Fruit fly (Drosophila melanogaster) whole organism, embryonic: ENCODE data around the gene CG11843.

Experiments used
- Adf1 ChIP-seq: fragments of 200-800 bp; sonication (Bioruptor generic); IDR thresholded peaks from 2 replicates; pipeline ENCODE4 v1.3.6; 2022; ENCODE audit warnings: missing biosample characterization, missing genetic modification characterization
- B-H1 ChIP-seq: fragments of 200-800 bp; sonication (Bioruptor generic); IDR thresholded peaks from 3 replicates; pipeline ENCODE4 v1.3.6; 2022; ENCODE audit warnings: missing biosample characterization, missing genetic modification characterization
- CG10274 ChIP-seq: fragments of 200-800 bp; sonication (Bioruptor generic); optimal IDR thresholded peaks from 3 replicates; lab custom pipeline; 2017; ENCODE audit warnings: missing biosample characterization, mild to moderate bottlenecking, missing genetic modification characterization
- CG11398 ChIP-seq: fragments of 200-800 bp; sonication (Bioruptor generic); optimal IDR thresholded peaks from 2 replicates; lab custom pipeline; 2016; ENCODE audit warnings: missing biosample characterization, missing genetic modification characterization
- CG11696 ChIP-seq: fragments of 200-800 bp; sonication (Bioruptor generic); IDR thresholded peaks from 2 replicates; pipeline ENCODE4 v1.3.6; 2022; ENCODE audit warnings: missing biosample characterization, missing genetic modification characterization
- CG12236 ChIP-seq: fragments of 200-800 bp; sonication (Bioruptor generic); optimal IDR thresholded peaks from 2 replicates; lab custom pipeline; 2016; ENCODE audit warnings: missing biosample characterization, missing genetic modification characterization
- CG15011 ChIP-seq: fragments of 200-800 bp; sonication (Bioruptor generic); optimal IDR thresholded peaks from 3 replicates; lab custom pipeline; 2018; ENCODE audit warnings: missing biosample characterization, mild to moderate bottlenecking, missing genetic modification characterization
- CG15479 ChIP-seq: fragments of 200-800 bp; sonication (Bioruptor generic); optimal IDR thresholded peaks from 3 replicates; lab custom pipeline; 2019; ENCODE audit warnings: missing biosample characterization, mild to moderate bottlenecking, missing genetic modification characterization, moderate library complexity
- CG16779 ChIP-seq: fragments of 200-800 bp; sonication (Bioruptor generic); IDR thresholded peaks from 2 replicates; pipeline ENCODE4 v1.3.6; 2022; ENCODE audit warnings: missing biosample characterization, missing genetic modification characterization
- CG1792 ChIP-seq: fragments of 200-800 bp; sonication (Bioruptor generic); optimal IDR thresholded peaks from 2 replicates; lab custom pipeline; 2016; ENCODE audit warnings: missing biosample characterization, missing genetic modification characterization
- CG2875 ChIP-seq: fragments of 200-800 bp; sonication (Bioruptor generic); optimal IDR thresholded peaks from 2 replicates; lab custom pipeline; 2017; ENCODE audit warnings: missing biosample characterization, mild to moderate bottlenecking, missing genetic modification characterization, missing genetic modification reagents
- CG3065 ChIP-seq: fragments of 200-800 bp; sonication (Bioruptor generic); optimal IDR thresholded peaks from 2 replicates; lab custom pipeline; 2016; ENCODE audit warnings: missing biosample characterization, missing genetic modification characterization
- CG33213 ChIP-seq: fragments of 200-800 bp; sonication (Bioruptor generic); optimal IDR thresholded peaks from 3 replicates; lab custom pipeline; 2016; ENCODE audit warnings: missing biosample characterization, missing genetic modification characterization
- CG34376 ChIP-seq: fragments of 200-800 bp; sonication (Bioruptor generic); optimal IDR thresholded peaks from 2 replicates; lab custom pipeline; 2018; ENCODE audit warnings: missing biosample characterization, mild to moderate bottlenecking, missing genetic modification characterization
- CG3726 ChIP-seq: fragments of 200-800 bp; sonication (Bioruptor generic); IDR thresholded peaks from 3 replicates; pipeline ENCODE4, ENCODE4 v1.3.6; 2022; ENCODE audit warnings: missing biosample characterization, missing genetic modification characterization
- CG42726 ChIP-seq: fragments of 200-800 bp; sonication (Bioruptor generic); IDR thresholded peaks from 2 replicates; pipeline ENCODE4 v1.3.6; 2022; ENCODE audit warnings: missing biosample characterization, missing genetic modification characterization; ENCODE audit not compliant: partially characterized antibody
- CG4360 ChIP-seq: fragments of 200-800 bp; sonication (Bioruptor generic); IDR thresholded peaks from 2 replicates; pipeline ENCODE4 v1.3.6; 2022; ENCODE audit warnings: missing biosample characterization, missing genetic modification characterization
- CG5953 ChIP-seq: fragments of 200-800 bp; sonication (Bioruptor generic); IDR thresholded peaks from 2 replicates; pipeline ENCODE4 v1.3.6; 2022; ENCODE audit warnings: missing biosample characterization, missing genetic modification characterization
- CG7271 ChIP-seq: fragments of 200-800 bp; sonication (Bioruptor generic); optimal IDR thresholded peaks from 2 replicates; lab custom pipeline; 2018; ENCODE audit warnings: missing biosample characterization, mild to moderate bottlenecking, missing genetic modification characterization, moderate library complexity
- CG7357 ChIP-seq: fragments of 200-800 bp; sonication (Bioruptor generic); IDR thresholded peaks from 3 replicates; pipeline ENCODE4 v1.3.6; 2022; ENCODE audit warnings: missing biosample characterization, missing genetic modification characterization
- CG7372 ChIP-seq: fragments of 200-800 bp; sonication (Bioruptor generic); IDR thresholded peaks from 2 replicates; pipeline ENCODE4 v1.3.6; 2022; ENCODE audit warnings: missing biosample characterization, missing genetic modification characterization
- CG8944 ChIP-seq: fragments of 200-800 bp; sonication (Bioruptor generic); optimal IDR thresholded peaks from 3 replicates; lab custom pipeline; 2016; ENCODE audit warnings: missing biosample characterization, missing genetic modification characterization
- CG9797 ChIP-seq: fragments of 200-800 bp; sonication (Bioruptor generic); optimal IDR thresholded peaks from 3 replicates; lab custom pipeline; 2018; ENCODE audit warnings: missing biosample characterization, mild to moderate bottlenecking, missing genetic modification characterization
- Chrac-16 ChIP-seq: fragments of 200-800 bp; sonication (Bioruptor generic); optimal IDR thresholded peaks from 3 replicates; lab custom pipeline; 2016; ENCODE audit warnings: missing biosample characterization, missing genetic modification characterization
- Dek ChIP-seq: fragments of 200-800 bp; sonication (Bioruptor generic); optimal IDR thresholded peaks from 3 replicates; lab custom pipeline; 2019; ENCODE audit warnings: missing biosample characterization, mild to moderate bottlenecking, missing genetic modification characterization, moderate library complexity
- E2f2 ChIP-seq: fragments of 200-800 bp; sonication (Bioruptor generic); IDR thresholded peaks from 2 replicates; pipeline ENCODE4 v1.3.6; 2022; ENCODE audit warnings: missing biosample characterization, missing genetic modification characterization
- H2.0 ChIP-seq: fragments of 200-800 bp; sonication (Bioruptor generic); IDR thresholded peaks from 2 replicates; pipeline ENCODE4 v1.3.6; 2022; ENCODE audit warnings: missing biosample characterization, missing genetic modification characterization
- HHEX ChIP-seq: fragments of 200-800 bp; sonication (Bioruptor generic); optimal IDR thresholded peaks from 3 replicates; lab custom pipeline; 2017; ENCODE audit warnings: missing biosample characterization, mild to moderate bottlenecking, missing genetic modification characterization, missing genetic modification reagents
- Hr3 ChIP-seq: fragments of 200-800 bp; sonication (Bioruptor generic); optimal IDR thresholded peaks from 3 replicates; lab custom pipeline; 2016; ENCODE audit warnings: missing biosample characterization, missing genetic modification characterization
- MESR4 ChIP-seq: fragments of 200-800 bp; sonication (Bioruptor generic); optimal IDR thresholded peaks from 2 replicates; lab custom pipeline; 2018; ENCODE audit warnings: missing biosample characterization, mild to moderate bottlenecking, missing genetic modification characterization, moderate library complexity
- Mes4 ChIP-seq: fragments of 200-800 bp; sonication (Bioruptor generic); optimal IDR thresholded peaks from 2 replicates; lab custom pipeline; 2016; ENCODE audit warnings: missing biosample characterization, missing genetic modification characterization
- Nf-YA ChIP-seq: fragments of 200-800 bp; sonication (Bioruptor generic); IDR thresholded peaks from 2 replicates; pipeline ENCODE4 v1.3.6; 2022; ENCODE audit warnings: missing biosample characterization, missing genetic modification characterization
- PHDP ChIP-seq: fragments of 200-800 bp; sonication (Bioruptor generic); optimal IDR thresholded peaks from 3 replicates; lab custom pipeline; 2018; ENCODE audit warnings: missing biosample characterization, mild to moderate bottlenecking, missing genetic modification characterization, moderate library complexity
- Pdp1 ChIP-seq, 2 experiments: fragments of 200-800 bp; sonication (Bioruptor generic); optimal IDR thresholded peaks; 3 replicates each; lab custom pipeline; 2016; ENCODE audit warnings: missing biosample characterization in 2 of 2, missing genetic modification characterization in 2 of 2, mild to moderate bottlenecking in 1 of 2, moderate library complexity in 1 of 2
- Sry-β ChIP-seq: fragments of 200-800 bp; sonication (Bioruptor generic); optimal IDR thresholded peaks from 2 replicates; lab custom pipeline; 2018; ENCODE audit warnings: missing biosample characterization, mild to moderate bottlenecking, missing genetic modification characterization, moderate library complexity
- crc ChIP-seq: fragments of 200-800 bp; sonication (Bioruptor generic); optimal IDR thresholded peaks from 2 replicates; lab custom pipeline; 2016; ENCODE audit warnings: missing biosample characterization, missing genetic modification characterization
- emc ChIP-seq: fragments of 200-800 bp; sonication (Bioruptor generic); optimal IDR thresholded peaks from 2 replicates; lab custom pipeline; 2016; ENCODE audit warnings: missing biosample characterization, missing genetic modification characterization
- en ChIP-seq: fragments of 200-800 bp; sonication (Bioruptor generic); optimal IDR thresholded peaks from 2 replicates; lab custom pipeline; 2016; ENCODE audit warnings: missing biosample characterization, missing genetic modification characterization
- esg ChIP-seq: fragments of 200-800 bp; sonication (Bioruptor generic); conservative IDR thresholded peaks from 2 replicates; pipeline ENCODE4 v1.3.6; 2022; ENCODE audit warnings: missing biosample characterization, missing genetic modification characterization
- fd102C ChIP-seq: fragments of 200-800 bp; sonication (Bioruptor generic); optimal IDR thresholded peaks from 2 replicates; lab custom pipeline; 2018; ENCODE audit warnings: missing biosample characterization, mild to moderate bottlenecking, missing genetic modification characterization, moderate library complexity
- fu2 ChIP-seq: fragments of 200-800 bp; sonication (Bioruptor generic); optimal IDR thresholded peaks from 2 replicates; lab custom pipeline; 2016; ENCODE audit warnings: missing biosample characterization, missing genetic modification characterization
- gfzf ChIP-seq: fragments of 200-800 bp; sonication (Bioruptor generic); optimal IDR thresholded peaks from 2 replicates; lab custom pipeline; 2016; ENCODE audit warnings: missing biosample characterization, mild to moderate bottlenecking, missing genetic modification characterization, moderate library complexity
- gt ChIP-seq: fragments of 200-800 bp; sonication (Bioruptor generic); IDR thresholded peaks from 2 replicates; pipeline ENCODE4 v1.3.6; 2022; ENCODE audit warnings: missing biosample characterization, missing genetic modification characterization
- hkb ChIP-seq, 2 experiments: fragments of 200-800 bp in 1 of 2; fragments of >200 bp in 1 of 2; sonication (Bioruptor generic) in 1 of 2; IDR thresholded peaks in 1 of 2; optimal IDR thresholded peaks in 1 of 2; 2 replicates each; pipeline versions ENCODE4 v1.3.6 to Lab custom; 2017 to 2022; ENCODE audit warnings: missing biosample characterization in 1 of 2, missing genetic modification characterization in 1 of 2
- inv ChIP-seq: fragments of 200-800 bp; sonication (Bioruptor generic); IDR thresholded peaks from 2 replicates; pipeline ENCODE4 v1.3.6; 2022; ENCODE audit warnings: missing biosample characterization, missing genetic modification characterization; ENCODE audit not compliant: partially characterized antibody
- nerfin-1 ChIP-seq: fragments of 200-800 bp; sonication (Bioruptor generic); optimal IDR thresholded peaks from 3 replicates; lab custom pipeline; 2019; ENCODE audit warnings: missing biosample characterization, mild to moderate bottlenecking, missing genetic modification characterization, moderate library complexity
- pita ChIP-seq: fragments of 200-800 bp; sonication (Bioruptor generic); optimal IDR thresholded peaks from 2 replicates; lab custom pipeline; 2017; ENCODE audit warnings: missing biosample characterization, mild to moderate bottlenecking, missing genetic modification characterization
- ro ChIP-seq: fragments of 200-800 bp; sonication (Bioruptor generic); IDR thresholded peaks from 2 replicates; pipeline ENCODE4 v1.3.6; 2022; ENCODE audit warnings: missing biosample characterization, missing genetic modification characterization
- sr ChIP-seq: fragments of 200-800 bp; sonication (Bioruptor generic); IDR thresholded peaks from 3 replicates; pipeline ENCODE4 v1.3.6; 2022; ENCODE audit warnings: missing biosample characterization, missing genetic modification characterization
- toy ChIP-seq: fragments of 200-800 bp; sonication (Bioruptor generic); IDR thresholded peaks from 2 replicates; pipeline ENCODE4 v1.3.6; 2022; ENCODE audit warnings: missing biosample characterization, missing genetic modification characterization

The CG11843 gene

DNA sequence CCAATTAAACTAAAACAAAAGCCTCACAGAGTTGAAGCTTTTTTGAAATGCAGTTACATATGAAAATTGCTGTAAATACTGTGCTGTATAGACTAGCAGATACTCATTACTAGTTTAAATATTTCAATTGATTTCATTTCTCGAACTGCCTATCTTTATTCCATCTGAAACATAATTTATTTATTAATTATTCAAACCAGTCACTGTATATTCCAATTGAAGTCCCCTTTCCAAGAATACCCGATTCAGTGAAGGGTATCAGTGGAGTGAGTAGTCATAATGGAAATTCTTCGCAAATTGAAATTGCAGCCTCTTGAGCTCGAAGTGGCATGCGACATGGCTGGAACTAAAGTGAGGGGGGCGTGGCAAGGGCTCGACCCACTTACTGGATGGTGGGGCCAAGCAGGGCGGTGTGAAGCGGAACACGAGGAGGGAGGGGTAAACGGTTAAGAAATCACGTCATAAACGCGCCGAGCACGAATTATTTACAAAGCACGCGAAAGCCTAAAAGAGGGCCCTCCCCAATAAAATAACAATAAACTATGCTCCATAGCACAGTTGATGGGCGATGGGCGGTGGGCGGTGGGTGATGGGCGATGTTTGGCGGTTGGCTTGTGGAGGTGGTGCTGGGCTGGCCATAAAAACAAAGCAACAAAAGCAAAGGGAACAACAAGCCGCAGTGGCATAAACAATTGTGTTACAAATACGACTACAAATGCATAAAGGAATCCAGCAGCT lies 49.1 kb upstream of the CG11843 start (continued):
- TF ChIP-seq sr (GFP tag; lab: Robert Waterston, UW): no peak
- no peak for TF ChIP-seq CG1792 (GFP tag; lab: Kevin White, UChicago)
- peak; percentile 4; the same call in 1 of the 2 replicates for TF ChIP-seq H2.0 (GFP tag; lab: Robert Waterston, UW)
- no peak for TF ChIP-seq CG3065 (GFP tag; lab: Kevin White, UChicago)
- TF ChIP-seq MESR4 (GFP tag; lab: Kevin White, UChicago): no peak
- TF ChIP-seq fu2 (GFP tag; lab: Kevin White, UChicago): no peak
- no peak for TF ChIP-seq en (GFP tag; lab: Kevin White, UChicago)
- no peak for TF ChIP-seq CG7271
- no peak for TF ChIP-seq pita (GFP tag; lab: Kevin White, UChicago)
- TF ChIP-seq CG3726 (GFP tag; lab: Robert Waterston, UW): no peak
- TF ChIP-seq CG10274 (GFP tag; lab: Kevin White, UChicago): no peak
- TF ChIP-seq Pdp1 (GFP tag; optimal IDR thresholded peaks at IDR 0.05; lab: Kevin White, UChicago): peak; percentile 11 to 28
- TF ChIP-seq CG5953 (GFP tag; lab: Robert Waterston, UW): peak; percentile 49; the same call in 1 of the 2 replicates
- TF ChIP-seq CG34376: no peak
- no peak for TF ChIP-seq CG16779 (GFP tag; lab: Robert Waterston, UW)
- no peak for TF ChIP-seq nerfin-1 (tag; lab: Kevin White, UChicago)
- TF ChIP-seq fd102C (GFP tag; lab: Kevin White, UChicago): no peak
- no peak for TF ChIP-seq inv (GFP tag; lab: Robert Waterston, UW)
- TF ChIP-seq CG7357: peak; percentile 22; the same call in 1 of the 3 replicates
- TF ChIP-seq CG33213 (GFP tag; lab: Kevin White, UChicago): no peak
- no peak for TF ChIP-seq CG11398 (GFP tag; lab: Kevin White, UChicago)
- TF ChIP-seq CG15011 (GFP tag; lab: Kevin White, UChicago): no peak
- TF ChIP-seq CG42726 (GFP tag; lab: Robert Waterston, UW): no peak
- no peak for TF ChIP-seq CG12236 (GFP tag; lab: Kevin White, UChicago)
- TF ChIP-seq esg (GFP tag; lab: Robert Waterston, UW): peak; percentile 47
- no peak for TF ChIP-seq B-H1 (GFP tag; lab: Robert Waterston, UW)
- TF ChIP-seq Hr3 (GFP tag; lab: Kevin White, UChicago): peak; percentile 4
- no peak for TF ChIP-seq crc
- no peak for TF ChIP-seq gfzf (GFP tag; lab: Kevin White, UChicago)
- no peak for TF ChIP-seq hkb (optimal IDR thresholded peaks at IDR 0.05; lab: Kevin White, UChicago)
- TF ChIP-seq hkb (GFP tag; IDR thresholded peaks at IDR 0.05; lab: Robert Waterston, UW): 0 out of 2 replicates have a peak, but pooled peaks have one; percentile 25
- TF ChIP-seq CG7372 (GFP tag; lab: Robert Waterston, UW): no peak
- no peak for TF ChIP-seq CG11696 (GFP tag; lab: Robert Waterston, UW)
- no peak for TF ChIP-seq CG2875 (GFP tag; lab: Kevin White, UChicago)
- no peak for TF ChIP-seq CG9797 (GFP tag; lab: Kevin White, UChicago)
- TF ChIP-seq E2f2 (GFP tag; lab: Robert Waterston, UW): 0 out of 2 replicates have a peak, but pooled peaks have one; percentile 33
- peak; percentile 22 for TF ChIP-seq HHEX
- TF ChIP-seq Dek: no peak
- TF ChIP-seq Adf1 (GFP tag; lab: Robert Waterston, UW): no peak
- TF ChIP-seq Nf-YA (GFP tag; lab: Robert Waterston, UW): 0 out of 2 replicates have a peak, but pooled peaks have one; percentile 29
- TF ChIP-seq CG8944 (GFP tag; lab: Kevin White, UChicago): no peak
- no peak for TF ChIP-seq Mes4
- TF ChIP-seq CG15479 (GFP tag; lab: Kevin White, UChicago): no peak
- TF ChIP-seq gt (GFP tag; lab: Robert Waterston, UW): no peak
- no peak for TF ChIP-seq ro (GFP tag; lab: Robert Waterston, UW)
- no peak for TF ChIP-seq emc (GFP tag; lab: Kevin White, UChicago)
- TF ChIP-seq toy: no peak
- no peak for TF ChIP-seq Sry-β (GFP tag; lab: Kevin White, UChicago)
- TF ChIP-seq PHDP (tag; lab: Kevin White, UChicago): peak; percentile 41
- peak; percentile 5 for TF ChIP-seq Chrac-16 (GFP tag; lab: Kevin White, UChicago)
- no peak for TF ChIP-seq CG4360 (GFP tag; lab: Robert Waterston, UW)
